Worm (Caenorhabditis elegans) whole organism, L1 larva: ENCODE measurements around the gene T05H4.11.

Experiments
- alr-1 ChIP-seq: fragments of 200-800 bp; sonication (Bioruptor generic); optimal IDR thresholded peaks from 2 replicates; lab custom pipeline; 2018; ENCODE audit warnings: borderline replicate concordance, mild to moderate bottlenecking, missing genetic modification characterization, missing compliant biosample characterization
- dpl-1 ChIP-seq, 3 experiments: fragments of 150-350 bp in 2 of 3; sonication (generic microtip) in 1 of 3; optimal IDR thresholded peaks; 2 replicates each; lab custom pipeline; 2014 to 2017; ENCODE audit warnings: missing biosample characterization in 3 of 3, missing genetic modification characterization in 3 of 3, missing genetic modification reagents in 3 of 3
- ztf-11 ChIP-seq, 2 experiments: sonication (generic microtip); optimal IDR thresholded peaks; 2 replicates each; lab custom pipeline; 2016 to 2017; ENCODE audit warnings: missing genetic modification characterization in 2 of 2, missing biosample characterization in 1 of 2, missing compliant biosample characterization in 1 of 2

ce11 chrV:6408733-6409227 lies 17.3 kb downstream of the T05H4.11 start, which contains the start of gene bcf-1:
- no peak for TF ChIP-seq ztf-11 (tag; optimal IDR thresholded peaks at IDR 0.05; lab: Kevin White, UChicago)
- TF ChIP-seq dpl-1 (GFP tag; optimal IDR thresholded peaks at IDR 0.05; lab: Kevin White, UChicago), result no peak
- no peak for TF ChIP-seq alr-1 (tag; lab: Kevin White, UChicago)
